Worm (Caenorhabditis elegans) whole organism, young adult: ENCODE measurements around the gene C03B1.13.
A peak's percentile ranks its signal among the peaks of the same experiment; 100 is the strongest.

ENCODE experiments used
- B0019.2 ChIP-seq: fragments of 200-800 bp; sonication (Bioruptor generic); conservative IDR thresholded peaks from 2 replicates; pipeline ENCODE4 v1.3.6; 2022; ENCODE audit warnings: missing genetic modification reagents, missing genetic modification characterization, missing compliant biosample characterization
- B0035.1 ChIP-seq: sonication (generic microtip); optimal IDR thresholded peaks from 2 replicates; lab custom pipeline; 2016; ENCODE audit warnings: missing genetic modification characterization, mild to moderate bottlenecking, missing compliant biosample characterization, missing genotype, missing genetic modification reagents
- C17E4.6 ChIP-seq: fragments of 200-800 bp; sonication (Bioruptor generic); IDR thresholded peaks from 2 replicates; pipeline ENCODE4 v1.3.6; 2022; ENCODE audit warnings: missing genetic modification reagents, missing genetic modification characterization, missing compliant biosample characterization
- F10E7.11 ChIP-seq: sonication (generic microtip); optimal IDR thresholded peaks from 2 replicates; lab custom pipeline; 2017; ENCODE audit warnings: mild to moderate bottlenecking, missing genetic modification characterization, moderate library complexity, missing compliant biosample characterization
- F23B12.7 ChIP-seq: sonication (generic microtip); optimal IDR thresholded peaks from 2 replicates; lab custom pipeline; 2017; ENCODE audit warnings: missing genetic modification characterization, mild to moderate bottlenecking, missing compliant biosample characterization, antibody characterized with exemption, moderate library complexity; ENCODE audit not compliant: insufficient read depth
- F39B2.1 ChIP-seq: fragments of 200-800 bp; sonication (Bioruptor generic); IDR thresholded peaks from 2 replicates; pipeline ENCODE4 v1.3.6; 2022; ENCODE audit warnings: missing genetic modification reagents, missing genetic modification characterization, missing compliant biosample characterization
- F52B5.7 ChIP-seq: sonication (generic microtip); optimal IDR thresholded peaks from 2 replicates; lab custom pipeline; 2016; ENCODE audit warnings: mild to moderate bottlenecking, missing genetic modification characterization, missing compliant biosample characterization
- Y56A3A.18 ChIP-seq: fragments of 200-800 bp; sonication (Bioruptor generic); IDR thresholded peaks from 2 replicates; pipeline ENCODE4 v1.3.6; 2022; ENCODE audit warnings: missing genetic modification reagents, missing genetic modification characterization, missing compliant biosample characterization
- Y67H2A.10 ChIP-seq: fragments of 200-800 bp; sonication (Bioruptor generic); conservative IDR thresholded peaks from 2 replicates; pipeline ENCODE4 v1.3.6; 2022; ENCODE audit warnings: missing genetic modification reagents, missing genetic modification characterization, missing compliant biosample characterization
- Y79H2A.3 ChIP-seq: fragments of 200-800 bp; sonication (Bioruptor generic); conservative IDR thresholded peaks from 2 replicates; pipeline ENCODE4 v1.3.6; 2022; ENCODE audit warnings: missing genetic modification reagents, missing genetic modification characterization, missing compliant biosample characterization
- aptf-3 ChIP-seq: fragments of 200-800 bp; sonication (Bioruptor generic); IDR thresholded peaks from 2 replicates; pipeline ENCODE4 v1.3.6; 2022; ENCODE audit warnings: missing genetic modification characterization, missing compliant biosample characterization
- attf-3 ChIP-seq: fragments of 200-800 bp; sonication (Bioruptor generic); conservative IDR thresholded peaks from 2 replicates; pipeline ENCODE4 v1.3.6; 2022; ENCODE audit warnings: missing genetic modification reagents, missing genetic modification characterization, missing compliant biosample characterization
- attf-5 ChIP-seq: fragments of 200-800 bp; sonication (Bioruptor generic); optimal IDR thresholded peaks from 2 replicates; lab custom pipeline; 2018; ENCODE audit warnings: mild to moderate bottlenecking, missing genetic modification characterization, missing compliant biosample characterization
- bed-1 ChIP-seq: fragments of 200-800 bp; sonication (Bioruptor generic); IDR thresholded peaks from 2 replicates; pipeline ENCODE4 v1.3.6; 2022; ENCODE audit warnings: missing genetic modification reagents, missing genetic modification characterization, missing compliant biosample characterization
- cebp-1 ChIP-seq, 2 experiments: fragments of 200-800 bp in 1 of 2; sonication (Bioruptor generic) in 1 of 2; sonication (generic microtip) in 1 of 2; IDR thresholded peaks in 1 of 2; optimal IDR thresholded peaks in 1 of 2; 2 replicates each; pipeline versions ENCODE4 v1.3.6 to Lab custom; 2017 to 2022; ENCODE audit warnings: missing compliant biosample characterization in 2 of 2, missing genetic modification characterization in 2 of 2, mild to moderate bottlenecking in 1 of 2, missing genetic modification reagents in 1 of 2, moderate library complexity in 1 of 2
- ceh-100 ChIP-seq: fragments of 200-800 bp; sonication (Bioruptor generic); IDR thresholded peaks from 2 replicates; pipeline ENCODE4 v1.3.6; 2022; ENCODE audit warnings: missing genetic modification reagents, missing genetic modification characterization, missing compliant biosample characterization
- ceh-79 ChIP-seq: sonication (generic microtip); optimal IDR thresholded peaks from 2 replicates; lab custom pipeline; 2017; ENCODE audit warnings: mild to moderate bottlenecking, missing genetic modification characterization, missing compliant biosample characterization
- chd-7 ChIP-seq: sonication (generic microtip); optimal IDR thresholded peaks from 2 replicates; lab custom pipeline; 2016; ENCODE audit warnings: mild to moderate bottlenecking, missing genetic modification characterization, moderate library complexity, missing compliant biosample characterization
- dox-1 ChIP-seq: fragments of 200-800 bp; sonication (Bioruptor generic); IDR thresholded peaks from 2 replicates; pipeline ENCODE4 v1.3.6; 2022; ENCODE audit warnings: missing genetic modification reagents, missing genetic modification characterization, missing compliant biosample characterization
- efl-1 ChIP-seq: fragments of 150-350 bp; optimal IDR thresholded peaks from 2 replicates; lab custom pipeline; 2014; ENCODE audit warnings: missing biosample characterization, missing genetic modification reagents, missing genetic modification characterization
- egl-44 ChIP-seq: fragments of 200-800 bp; sonication (Bioruptor generic); IDR thresholded peaks from 2 replicates; pipeline ENCODE4 v1.3.6; 2022; ENCODE audit warnings: missing genetic modification reagents, missing genetic modification characterization, missing compliant biosample characterization
- ekl-4 ChIP-seq: fragments of 200-800 bp; sonication (Bioruptor generic); IDR thresholded peaks from 2 replicates; pipeline ENCODE4 v1.3.6; 2022; ENCODE audit warnings: missing genetic modification reagents, missing genetic modification characterization, missing compliant biosample characterization
- gei-17 ChIP-seq: fragments of 200-800 bp; sonication (Bioruptor generic); optimal IDR thresholded peaks from 2 replicates; lab custom pipeline; 2018; ENCODE audit warnings: mild to moderate bottlenecking, missing genetic modification characterization, missing compliant biosample characterization
- hlh-12 ChIP-seq: sonication (generic microtip); optimal IDR thresholded peaks from 2 replicates; lab custom pipeline; 2016; ENCODE audit warnings: missing genetic modification characterization, missing compliant biosample characterization
- hmg-1.2 ChIP-seq: fragments of 200-800 bp; sonication (Bioruptor generic); IDR thresholded peaks from 2 replicates; pipeline ENCODE4 v1.3.6; 2022; ENCODE audit warnings: missing genetic modification reagents, missing genetic modification characterization, missing compliant biosample characterization
- hrde-1 ChIP-seq: sonication (generic microtip); optimal IDR thresholded peaks from 2 replicates; lab custom pipeline; 2016; ENCODE audit warnings: missing genetic modification characterization, mild to moderate bottlenecking, missing compliant biosample characterization, moderate library complexity, missing genotype, missing genetic modification reagents, borderline replicate concordance
- hsf-1 ChIP-seq: fragments of 200-800 bp; sonication (Bioruptor generic); IDR thresholded peaks from 2 replicates; pipeline ENCODE4 v1.3.6; 2022; ENCODE audit warnings: missing genetic modification reagents, missing genetic modification characterization, missing compliant biosample characterization
- lin-26 ChIP-seq: fragments of 200-800 bp; sonication (Bioruptor generic); IDR thresholded peaks from 2 replicates; pipeline ENCODE4 v1.3.6; 2022; ENCODE audit warnings: missing genetic modification reagents, missing genetic modification characterization, missing compliant biosample characterization
- lin-35 ChIP-seq, 3 experiments: fragments of 150-350 bp in 2 of 3; sonication (generic microtip) in 1 of 3; optimal IDR thresholded peaks; 2 replicates each; lab custom pipeline; 2014 to 2018; ENCODE audit warnings: missing biosample characterization in 3 of 3, missing genetic modification characterization in 3 of 3, missing genetic modification reagents in 3 of 3
- lir-1 ChIP-seq: fragments of 200-800 bp; sonication (Bioruptor generic); conservative IDR thresholded peaks from 2 replicates; pipeline ENCODE4 v1.3.6; 2022; ENCODE audit warnings: missing genetic modification reagents, missing genetic modification characterization, missing compliant biosample characterization
- lsy-27 ChIP-seq: sonication (generic microtip); optimal IDR thresholded peaks from 2 replicates; lab custom pipeline; 2017; ENCODE audit warnings: missing genetic modification characterization, mild to moderate bottlenecking, missing compliant biosample characterization, antibody characterized with exemption, missing genotype, borderline replicate concordance; ENCODE audit not compliant: insufficient read depth
- madf-10 ChIP-seq: sonication (generic microtip); optimal IDR thresholded peaks from 2 replicates; lab custom pipeline; 2016; ENCODE audit warnings: mild to moderate bottlenecking, missing genetic modification characterization, missing compliant biosample characterization
- madf-6 ChIP-seq: fragments of 200-800 bp; sonication (Bioruptor generic); IDR thresholded peaks from 2 replicates; pipeline ENCODE4 v1.3.6; 2022; ENCODE audit warnings: missing genetic modification reagents, missing genetic modification characterization, missing compliant biosample characterization
- madf-8 ChIP-seq: fragments of 200-800 bp; sonication (Bioruptor generic); conservative IDR thresholded peaks from 2 replicates; pipeline ENCODE4 v1.3.6; 2022; ENCODE audit warnings: missing genetic modification reagents, missing genetic modification characterization, missing compliant biosample characterization
- mel-28 ChIP-seq: sonication (generic microtip); optimal IDR thresholded peaks from 2 replicates; lab custom pipeline; 2016; ENCODE audit warnings: borderline replicate concordance, mild to moderate bottlenecking, missing genetic modification characterization, missing compliant biosample characterization
- mes-4 ChIP-seq: sonication (generic microtip); optimal IDR thresholded peaks from 2 replicates; lab custom pipeline; 2016; ENCODE audit warnings: missing genotype, missing genetic modification characterization, missing compliant biosample characterization
- mxl-1 ChIP-seq: sonication (generic microtip); optimal IDR thresholded peaks from 2 replicates; lab custom pipeline; 2016; ENCODE audit warnings: missing genetic modification characterization, missing compliant biosample characterization
- nhr-120 ChIP-seq: fragments of 200-800 bp; sonication (Bioruptor generic); IDR thresholded peaks from 2 replicates; pipeline ENCODE4 v1.3.6; 2022; ENCODE audit warnings: missing genetic modification characterization, missing compliant biosample characterization
- nhr-27 ChIP-seq: fragments of 200-800 bp; sonication (Bioruptor generic); optimal IDR thresholded peaks from 2 replicates; lab custom pipeline; 2018; ENCODE audit warnings: mild to moderate bottlenecking, missing genetic modification characterization, moderate library complexity, missing compliant biosample characterization
- nhr-90 ChIP-seq: sonication (generic microtip); optimal IDR thresholded peaks from 2 replicates; lab custom pipeline; 2016; ENCODE audit warnings: missing genotype, mild to moderate bottlenecking, missing genetic modification characterization, missing compliant biosample characterization
- pha-4 ChIP-seq: fragments of 150-350 bp; sonication (generic microtip); optimal IDR thresholded peaks from 2 replicates; lab custom pipeline; 2014; ENCODE audit warnings: missing biosample characterization, missing genetic modification reagents, missing genetic modification characterization
- tlf-1 ChIP-seq: fragments of 200-800 bp; sonication (Bioruptor generic); optimal IDR thresholded peaks from 2 replicates; lab custom pipeline; 2018; ENCODE audit warnings: mild to moderate bottlenecking, missing genetic modification characterization, missing compliant biosample characterization
- zim-3 ChIP-seq: sonication (generic microtip); optimal IDR thresholded peaks from 2 replicates; lab custom pipeline; 2017; ENCODE audit warnings: mild to moderate bottlenecking, missing genetic modification characterization, moderate library complexity, missing compliant biosample characterization
- ztf-22 ChIP-seq: fragments of 200-800 bp; sonication (Bioruptor generic); optimal IDR thresholded peaks from 2 replicates; lab custom pipeline; 2018; ENCODE audit warnings: mild to moderate bottlenecking, missing genetic modification characterization, moderate library complexity, missing compliant biosample characterization
- ztf-26 ChIP-seq: sonication (generic microtip); optimal IDR thresholded peaks from 2 replicates; lab custom pipeline; 2017; ENCODE audit warnings: missing genetic modification characterization, missing compliant biosample characterization
- ztf-28 ChIP-seq: fragments of 200-800 bp; sonication (Bioruptor generic); IDR thresholded peaks from 2 replicates; pipeline ENCODE4 v1.3.6; 2022; ENCODE audit warnings: missing genetic modification reagents, missing genetic modification characterization, missing compliant biosample characterization
- ztf-3 ChIP-seq: fragments of 200-800 bp; sonication (Bioruptor generic); optimal IDR thresholded peaks from 2 replicates; lab custom pipeline; 2018; ENCODE audit warnings: mild to moderate bottlenecking, missing genetic modification characterization, missing compliant biosample characterization

The C03B1.13 gene

DNA sequence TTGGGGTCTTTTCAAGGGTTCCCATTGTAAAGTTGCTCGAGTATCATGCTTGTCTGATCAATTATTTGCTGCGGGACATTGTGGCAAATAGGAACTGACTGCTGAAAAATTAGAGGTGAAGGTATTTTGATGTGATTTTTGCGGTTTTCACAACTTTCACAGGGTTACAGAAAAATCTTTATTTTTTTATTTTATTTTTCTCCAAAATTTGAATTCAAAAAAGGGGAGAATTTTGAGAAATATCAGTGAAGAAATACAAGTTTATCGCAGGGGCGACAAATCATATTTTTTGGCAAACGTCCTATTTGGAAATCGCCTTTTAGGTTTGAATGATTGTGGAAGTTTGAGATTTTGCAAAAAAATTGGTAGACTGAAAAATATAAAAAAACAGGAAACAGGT lies 46.2 kb downstream of the C03B1.13 start, which contains the start of gene lev-9:
Gene lev-9, minus strand, starts transcription at position 101 of the 400 bp plus-strand sequence.
- TF ChIP-seq gei-17: no peak
- TF ChIP-seq Y67H2A.10: no peak
- TF ChIP-seq ztf-22 (GFP tag; lab: Kevin White, UChicago): no peak
- no peak for TF ChIP-seq efl-1 (GFP tag; lab: Kevin White, UChicago)
- TF ChIP-seq mxl-1: no peak
- no peak for TF ChIP-seq ztf-3 (GFP tag; lab: Kevin White, UChicago)
- TF ChIP-seq lir-1: no peak
- TF ChIP-seq ztf-26: no peak
- TF ChIP-seq B0019.2 (GFP tag; lab: Robert Waterston, UW): no peak
- no peak for TF ChIP-seq F39B2.1 (GFP tag; lab: Robert Waterston, UW)
- TF ChIP-seq ceh-79 (tag; lab: Kevin White, UChicago): no peak
- TF ChIP-seq lin-35 (GFP tag; optimal IDR thresholded peaks at IDR 0.05; lab: Kevin White, UChicago): no peak
- no peak for TF ChIP-seq F10E7.11 (tag; lab: Kevin White, UChicago)
- no peak for TF ChIP-seq Y79H2A.3 (GFP tag; lab: Robert Waterston, UW)
- TF ChIP-seq ceh-100 (GFP tag; lab: Robert Waterston, UW): no peak
- TF ChIP-seq aptf-3 (GFP tag; lab: Robert Waterston, UW): no peak
- TF ChIP-seq attf-3 (GFP tag; lab: Robert Waterston, UW): no peak
- no peak for TF ChIP-seq cebp-1 (GFP tag; IDR thresholded peaks at IDR 0.05; lab: Robert Waterston, UW)
- no peak for TF ChIP-seq cebp-1 (tag; optimal IDR thresholded peaks at IDR 0.05; lab: Kevin White, UChicago)

DNA sequence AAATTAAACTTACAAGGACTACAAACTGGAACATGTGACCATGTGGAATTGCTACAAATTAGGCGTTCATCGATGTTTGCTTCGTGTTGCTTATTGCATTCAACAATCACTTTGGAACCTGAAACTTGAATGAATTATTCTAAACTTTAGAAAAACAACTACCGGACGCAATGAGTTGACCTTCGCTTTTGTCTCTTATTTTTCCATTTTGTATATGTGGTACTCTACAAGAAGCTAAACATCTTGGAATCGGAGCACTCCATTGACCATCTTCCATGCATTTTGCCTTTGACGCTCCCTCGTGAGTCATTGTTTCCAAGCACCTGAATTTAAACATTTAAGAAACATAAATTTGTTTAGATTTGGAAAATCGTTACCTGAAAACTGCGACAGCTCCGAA lies 48.8 kb downstream of the C03B1.13 start:
- no peak for TF ChIP-seq B0035.1 (tag; lab: Kevin White, UChicago)
- TF ChIP-seq lsy-27: no peak
- TF ChIP-seq mes-4 (tag; lab: Kevin White, UChicago): no peak
- no peak for TF ChIP-seq mel-28
- TF ChIP-seq C17E4.6 (GFP tag; lab: Robert Waterston, UW): no peak
- no peak for TF ChIP-seq madf-6 (GFP tag; lab: Robert Waterston, UW)
- TF ChIP-seq egl-44 (GFP tag; lab: Robert Waterston, UW): no peak
- no peak for TF ChIP-seq Y79H2A.3 (GFP tag; lab: Robert Waterston, UW)
- no peak for TF ChIP-seq nhr-120
- no peak for TF ChIP-seq Y56A3A.18
- no peak for TF ChIP-seq chd-7
- no peak for TF ChIP-seq zim-3 (tag; lab: Kevin White, UChicago)
- no peak for TF ChIP-seq hsf-1
- no peak for TF ChIP-seq F39B2.1 (GFP tag; lab: Robert Waterston, UW)
- TF ChIP-seq ztf-28 (GFP tag; lab: Robert Waterston, UW): no peak
- TF ChIP-seq ekl-4 (GFP tag; lab: Robert Waterston, UW): no peak
- no peak for TF ChIP-seq lin-35 (GFP tag; optimal IDR thresholded peaks at IDR 0.05; lab: Kevin White, UChicago)
- TF ChIP-seq, all 124 proteins: peak for 0

DNA sequence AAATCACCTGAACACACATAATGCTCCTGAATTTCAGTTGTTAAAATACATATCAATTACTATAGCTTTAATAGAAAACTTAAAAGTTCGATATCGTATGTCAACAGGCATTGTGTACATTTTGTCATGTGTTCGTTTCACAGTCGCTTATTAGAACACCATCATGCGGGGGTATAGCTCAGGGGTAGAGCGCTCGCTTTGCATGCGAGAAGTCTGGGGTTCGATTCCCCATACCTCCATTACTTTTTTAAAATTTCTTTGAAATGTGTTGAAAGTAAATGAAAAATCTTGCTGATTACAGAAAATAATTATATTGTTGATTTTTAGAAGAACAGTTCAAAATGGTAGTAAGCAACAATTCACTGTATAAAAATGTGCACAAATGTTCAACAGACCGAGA lies 51.7 kb downstream of the C03B1.13 start:
- TF ChIP-seq hlh-12 (tag; lab: Kevin White, UChicago) (peak; percentile 64), attf-5 (GFP tag; lab: Kevin White, UChicago) (peak; percentile 56), nhr-90 (tag; lab: Kevin White, UChicago) (peak; percentile 76), madf-10 (tag; lab: Kevin White, UChicago) (peak; percentile 72), F52B5.7 (tag; lab: Kevin White, UChicago) (peak; percentile 69), hmg-1.2 (GFP tag; lab: Robert Waterston, UW) (peak; percentile 63), tlf-1 (GFP tag; lab: Kevin White, UChicago) (peak; percentile 40), nhr-27 (tag; lab: Kevin White, UChicago) (peak; percentile 16), lin-26 (GFP tag; lab: Robert Waterston, UW) (peak; percentile 97), pha-4 (tag; lab: Kevin White, UChicago) (no peak), madf-8 (GFP tag; lab: Robert Waterston, UW) (no peak), dox-1 (GFP tag; lab: Robert Waterston, UW) (peak; percentile 62; the same call in 1 of the 2 replicates), F23B12.7 (peak; percentile 70), gei-17 (no peak), bed-1 (GFP tag; lab: Robert Waterston, UW) (no peak), hrde-1 (peak; percentile 74)
